Fruit fly (Drosophila melanogaster) whole organism, wandering third instar larva: ENCODE measurements around the gene CG31975.

ENCODE experiments used
- Abd-B ChIP-seq: fragments of >200 bp; optimal IDR thresholded peaks from 2 replicates; lab custom pipeline; 2017; ENCODE audit warnings: missing biosample characterization, missing genetic modification characterization
- CG32264 ChIP-seq: fragments of 200-800 bp; sonication (Bioruptor generic); optimal IDR thresholded peaks from 2 replicates; lab custom pipeline; 2016; ENCODE audit warnings: missing biosample characterization, missing genetic modification characterization
- CrebA ChIP-seq: fragments of 200-800 bp; sonication (Bioruptor generic); optimal IDR thresholded peaks from 2 replicates; lab custom pipeline; 2016; ENCODE audit warnings: missing biosample characterization, mild to moderate bottlenecking, missing genetic modification characterization, borderline replicate concordance
- Dfd ChIP-seq: fragments of >200 bp; optimal IDR thresholded peaks from 2 replicates; lab custom pipeline; 2017; ENCODE audit warnings: missing biosample characterization, missing genetic modification characterization
- Dif ChIP-seq: fragments of 200-275, 200-300 bp; sonication (Bioruptor generic); optimal IDR thresholded peaks from 2 replicates; lab custom pipeline; 2018; ENCODE audit warnings: missing biosample characterization, missing genetic modification characterization; ENCODE audit not compliant: partially characterized antibody
- HLH106 ChIP-seq: fragments of 200-800 bp; optimal IDR thresholded peaks from 3 replicates; lab custom pipeline; 2019; ENCODE audit warnings: missing biosample characterization, mild to moderate bottlenecking, missing genetic modification characterization, moderate library complexity
- Hnf4 ChIP-seq: fragments of 200-800 bp; sonication (Bioruptor generic); optimal IDR thresholded peaks from 2 replicates; lab custom pipeline; 2016; ENCODE audit warnings: missing biosample characterization, mild to moderate bottlenecking, missing genetic modification characterization
- Hr78 ChIP-seq: fragments of >200 bp; optimal IDR thresholded peaks from 2 replicates; lab custom pipeline; 2017; ENCODE audit warnings: missing biosample characterization, missing genetic modification characterization
- Hr83 ChIP-seq: fragments of 200-300 bp; sonication (Bioruptor generic); optimal IDR thresholded peaks from 2 replicates; lab custom pipeline; 2016; ENCODE audit warnings: missing biosample characterization, mild to moderate bottlenecking, missing genetic modification characterization, moderate library complexity; ENCODE audit not compliant: poor library complexity, severe bottlenecking
- Mio ChIP-seq: sonication (Bioruptor generic); optimal IDR thresholded peaks from 2 replicates; lab custom pipeline; 2016; ENCODE audit warnings: missing biosample characterization, missing genetic modification characterization
- Myc ChIP-seq: fragments of >200 bp; optimal IDR thresholded peaks from 2 replicates; lab custom pipeline; 2017
- N ChIP-seq: fragments of >200 bp; optimal IDR thresholded peaks from 2 replicates; lab custom pipeline; 2018; ENCODE audit warnings: missing biosample characterization, missing external identifiers, missing genetic modification characterization
- Rel ChIP-seq, 2 experiments: fragments of 200-800 bp; sonication (Bioruptor generic) in 1 of 2; optimal IDR thresholded peaks; 2 replicates in 1 of 2; 3 replicates in 1 of 2; lab custom pipeline; 2016 to 2019; ENCODE audit warnings: mild to moderate bottlenecking in 2 of 2, missing biosample characterization in 2 of 2, missing genetic modification characterization in 2 of 2, moderate library complexity in 1 of 2
- Sp1 ChIP-seq: fragments of 200-800 bp; sonication (Bioruptor generic); optimal IDR thresholded peaks from 3 replicates; lab custom pipeline; 2019; ENCODE audit warnings: missing biosample characterization, mild to moderate bottlenecking, missing genetic modification characterization, moderate library complexity
- Vsx2 ChIP-seq: fragments of 200-300, 225-300 bp; sonication (Bioruptor generic); optimal IDR thresholded peaks from 2 replicates; lab custom pipeline; 2018; ENCODE audit warnings: missing biosample characterization, missing genetic modification characterization; ENCODE audit not compliant: partially characterized antibody
- br ChIP-seq: fragments of 200-800 bp; sonication (Bioruptor generic); optimal IDR thresholded peaks from 2 replicates; lab custom pipeline; 2016; ENCODE audit warnings: missing biosample characterization, missing genetic modification characterization
- brk ChIP-seq: fragments of 200-800 bp; sonication (Bioruptor generic); optimal IDR thresholded peaks from 2 replicates; lab custom pipeline; 2016; ENCODE audit warnings: missing biosample characterization, mild to moderate bottlenecking, missing genetic modification characterization
- dl ChIP-seq, 2 experiments: fragments of 175-275, 200-275 bp in 1 of 2; fragments of 200-275 bp in 1 of 2; sonication (Bioruptor generic); optimal IDR thresholded peaks; lab custom pipeline; 2018; ENCODE audit warnings: mild to moderate bottlenecking in 2 of 2, missing biosample characterization in 2 of 2, missing genetic modification characterization in 2 of 2, moderate library complexity in 2 of 2; ENCODE audit not compliant: partially characterized antibody in 2 of 2, insufficient read depth in 1 of 2
- dmrt93B ChIP-seq: fragments of 200-800 bp; sonication (Bioruptor generic); optimal IDR thresholded peaks from 2 replicates; lab custom pipeline; 2018; ENCODE audit warnings: missing biosample characterization, mild to moderate bottlenecking, missing genetic modification characterization
- dsf ChIP-seq: sonication (Bioruptor generic); optimal IDR thresholded peaks from 2 replicates; lab custom pipeline; 2016; ENCODE audit warnings: missing biosample characterization, missing genetic modification characterization, borderline replicate concordance
- ey ChIP-seq: fragments of 200-800 bp; sonication (Bioruptor generic); optimal IDR thresholded peaks from 2 replicates; lab custom pipeline; 2016; ENCODE audit warnings: missing biosample characterization, missing genetic modification characterization
- foxo ChIP-seq, 2 experiments: fragments of 200-800 bp; sonication (Bioruptor generic); optimal IDR thresholded peaks; 2 replicates in 1 of 2; 3 replicates in 1 of 2; lab custom pipeline; 2016 to 2017; ENCODE audit warnings: missing biosample characterization in 2 of 2, missing genetic modification characterization in 2 of 2
- fru ChIP-seq: fragments of 200-800 bp; sonication (Bioruptor generic); optimal IDR thresholded peaks from 3 replicates; lab custom pipeline; 2016; ENCODE audit warnings: missing biosample characterization, mild to moderate bottlenecking, missing genetic modification characterization
- h ChIP-seq: fragments of 200-800 bp; sonication (Bioruptor generic); optimal IDR thresholded peaks from 3 replicates; lab custom pipeline; 2016; ENCODE audit warnings: missing biosample characterization, mild to moderate bottlenecking, missing genetic modification characterization
- jim ChIP-seq: fragments of 175-275, 200-325 bp; sonication (Bioruptor generic); optimal IDR thresholded peaks from 2 replicates; lab custom pipeline; 2016; ENCODE audit warnings: missing biosample characterization, mild to moderate bottlenecking, missing genetic modification characterization
- lola ChIP-seq: fragments of >200 bp; optimal IDR thresholded peaks from 2 replicates; lab custom pipeline; 2017; ENCODE audit warnings: missing biosample characterization, missing genetic modification characterization
- pan ChIP-seq: fragments of >200 bp; optimal IDR thresholded peaks from 2 replicates; lab custom pipeline; 2017
- psq ChIP-seq: fragments of 200-800 bp; sonication (Bioruptor generic); optimal IDR thresholded peaks from 3 replicates; lab custom pipeline; 2017; ENCODE audit warnings: missing biosample characterization, mild to moderate bottlenecking, missing genetic modification characterization, moderate library complexity
- rgr ChIP-seq: fragments of 200-800 bp; sonication (Bioruptor generic); optimal IDR thresholded peaks from 3 replicates; lab custom pipeline; 2016; ENCODE audit warnings: missing biosample characterization, mild to moderate bottlenecking, missing genetic modification characterization
- sage ChIP-seq: fragments of 200-800 bp; sonication (Bioruptor generic); optimal IDR thresholded peaks from 2 replicates; lab custom pipeline; 2016; ENCODE audit warnings: missing biosample characterization, mild to moderate bottlenecking, missing genetic modification characterization
- sv ChIP-seq: fragments of 200-800 bp; sonication (Bioruptor generic); optimal IDR thresholded peaks from 3 replicates; lab custom pipeline; 2016; ENCODE audit warnings: missing biosample characterization, missing genetic modification characterization
- usp ChIP-seq: fragments of >200 bp; optimal IDR thresholded peaks from 2 replicates; lab custom pipeline; 2017; ENCODE audit warnings: missing biosample characterization, missing genetic modification characterization
- woc ChIP-seq: sonication (Bioruptor generic); optimal IDR thresholded peaks from 2 replicates; lab custom pipeline; 2016; ENCODE audit warnings: missing biosample characterization, mild to moderate bottlenecking, missing genetic modification characterization

CG31975 gene

DNA sequence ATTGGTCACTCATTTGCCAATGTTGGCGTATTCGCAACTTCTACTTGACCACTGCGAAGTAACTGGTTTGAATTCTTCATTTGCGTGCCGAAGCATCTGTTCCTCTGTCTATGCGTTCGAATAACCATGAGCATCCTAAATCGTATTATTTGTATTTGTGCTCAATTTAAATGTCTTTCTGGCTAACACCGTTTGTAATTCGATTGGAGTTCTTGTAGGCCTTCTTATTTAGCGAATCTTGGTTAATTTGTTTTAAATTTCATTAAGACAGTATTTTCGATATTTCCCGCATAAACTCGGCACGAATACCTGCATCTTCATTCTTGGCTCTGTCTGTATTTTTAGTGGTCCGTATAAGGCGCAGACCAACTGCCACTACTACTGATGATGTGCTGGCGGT, 49.0 kb downstream of the CG31975 start (continued):
- no peak for TF ChIP-seq dmrt93B (GFP tag; lab: Kevin White, UChicago)
- peak; percentile 79 for TF ChIP-seq ey (GFP tag; lab: Kevin White, UChicago)
- TF ChIP-seq woc (GFP tag; lab: Kevin White, UChicago): peak; percentile 75

DNA sequence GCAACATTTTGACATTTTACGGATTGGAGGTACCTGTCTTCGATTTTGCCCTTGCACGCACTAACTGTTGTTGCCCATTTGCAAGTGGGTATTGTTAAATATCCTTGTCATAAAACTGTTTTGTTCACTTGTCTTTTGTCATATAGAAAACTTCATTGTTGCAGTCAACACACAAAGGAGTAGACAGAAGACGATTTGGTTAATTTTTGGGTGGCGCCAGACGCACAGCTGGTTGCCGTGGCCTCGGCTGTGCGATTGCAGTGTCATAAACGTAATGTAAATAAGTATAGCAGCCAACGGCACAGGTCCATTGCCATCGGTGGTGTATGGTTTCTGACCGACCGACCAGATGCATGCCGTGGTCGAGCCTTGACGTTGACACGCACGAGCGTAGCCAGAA, 49.5 kb downstream of the CG31975 start:
- TF ChIP-seq Hnf4 (GFP tag; lab: Kevin White, UChicago): no peak
- no peak for TF ChIP-seq Sp1 (GFP tag; lab: Kevin White, UChicago)
- no peak for TF ChIP-seq foxo (GFP tag; optimal IDR thresholded peaks at IDR 0.05; lab: Kevin White, UChicago)
- TF ChIP-seq sv (GFP tag; lab: Kevin White, UChicago): no peak
- TF ChIP-seq woc (GFP tag; lab: Kevin White, UChicago): no peak
- no peak for TF ChIP-seq Vsx2 (GFP tag; lab: Kevin White, UChicago)
- no peak for TF ChIP-seq Dif (GFP tag; lab: Kevin White, UChicago)
- TF ChIP-seq usp (GFP tag; lab: Kevin White, UChicago): no peak
- no peak for TF ChIP-seq Abd-B (GFP tag; lab: Kevin White, UChicago)
- no peak for TF ChIP-seq h
- TF ChIP-seq br (GFP tag; lab: Kevin White, UChicago): no peak
- no peak for TF ChIP-seq sage
- no peak for TF ChIP-seq Hr83 (GFP tag; lab: Kevin White, UChicago)
- TF ChIP-seq HLH106 (tag; lab: Kevin White, UChicago): no peak
- TF ChIP-seq ey (GFP tag; lab: Kevin White, UChicago): no peak
- TF ChIP-seq lola (GFP tag; lab: Kevin White, UChicago): no peak
- no peak for TF ChIP-seq Mio (GFP tag; lab: Kevin White, UChicago)
- TF ChIP-seq CG32264 (GFP tag; lab: Kevin White, UChicago): no peak
- no peak for TF ChIP-seq dl (GFP tag; optimal IDR thresholded peaks at IDR 0.05; lab: Kevin White, UChicago; ENCODE audit: insufficient read depth in 1 of 2, partially characterized antibody in 2 of 2)
- TF ChIP-seq Rel (GFP tag; optimal IDR thresholded peaks at IDR 0.05; lab: Kevin White, UChicago): no peak
- TF ChIP-seq Rel (tag; optimal IDR thresholded peaks at IDR 0.05; lab: Kevin White, UChicago): no peak

DNA sequence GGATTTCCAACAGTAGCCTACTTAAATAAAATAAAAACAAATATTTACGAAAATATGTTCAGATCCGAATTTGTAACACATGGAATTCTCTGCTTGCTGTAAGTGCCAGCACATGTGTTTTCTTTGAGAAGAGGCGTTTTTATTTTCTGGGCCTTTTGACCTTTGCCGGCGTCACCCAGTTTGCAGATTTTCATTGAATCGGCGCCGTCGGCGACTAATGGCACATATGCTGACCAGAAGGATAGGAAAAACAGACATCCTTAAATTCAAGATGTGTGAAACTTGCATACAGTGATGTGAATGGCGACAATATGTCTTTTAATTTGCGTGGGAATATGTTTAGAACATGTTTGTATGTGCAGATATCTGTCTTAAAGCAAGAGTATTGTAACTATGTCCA, 50.7 kb downstream of the CG31975 start:
- TF ChIP-seq Hr83 (GFP tag; lab: Kevin White, UChicago): no peak
- TF ChIP-seq rgr: no peak
- no peak for TF ChIP-seq HLH106 (tag; lab: Kevin White, UChicago)
- no peak for TF ChIP-seq Hr78 (GFP tag; lab: Kevin White, UChicago)
- no peak for TF ChIP-seq Mio (GFP tag; lab: Kevin White, UChicago)
- no peak for TF ChIP-seq usp (GFP tag; lab: Kevin White, UChicago)
- TF ChIP-seq Myc (lab: Kevin White, UChicago): no peak
- TF ChIP-seq Hnf4 (GFP tag; lab: Kevin White, UChicago): no peak
- no peak for TF ChIP-seq brk (GFP tag; lab: Kevin White, UChicago)
- TF ChIP-seq CG32264 (GFP tag; lab: Kevin White, UChicago): no peak
- TF ChIP-seq dl (GFP tag; optimal IDR thresholded peaks at IDR 0.05; lab: Kevin White, UChicago; ENCODE audit: insufficient read depth in 1 of 2, partially characterized antibody in 2 of 2): no peak
- no peak for TF ChIP-seq ey (GFP tag; lab: Kevin White, UChicago)

DNA sequence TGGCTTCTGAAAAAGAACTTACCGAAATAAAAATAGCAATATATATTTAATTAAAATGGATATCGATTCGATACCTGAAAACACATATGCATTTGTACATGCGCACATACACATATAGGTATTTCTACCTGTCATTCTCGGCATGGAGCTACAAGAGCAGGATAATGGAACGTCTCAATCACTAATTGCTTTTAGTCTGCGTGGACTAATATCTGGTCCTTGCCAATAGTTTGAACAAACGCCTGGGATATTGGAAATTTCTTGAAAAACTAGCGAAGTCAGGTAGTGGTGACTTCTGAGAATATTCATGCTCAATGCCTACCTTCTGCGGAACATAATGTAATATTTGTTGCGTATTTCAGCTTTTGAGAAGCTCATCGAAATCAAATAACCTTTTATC, 51.6 kb downstream of the CG31975 start:
- TF ChIP-seq CrebA: no peak
- TF ChIP-seq fru (GFP tag; lab: Kevin White, UChicago): no peak
- no peak for TF ChIP-seq jim (GFP tag; lab: Kevin White, UChicago)
- no peak for TF ChIP-seq Hnf4 (GFP tag; lab: Kevin White, UChicago)
- TF ChIP-seq pan (lab: Kevin White, UChicago): no peak
- no peak for TF ChIP-seq HLH106 (tag; lab: Kevin White, UChicago)
- TF ChIP-seq Vsx2 (GFP tag; lab: Kevin White, UChicago): no peak
- no peak for TF ChIP-seq Hr83 (GFP tag; lab: Kevin White, UChicago)
- no peak for TF ChIP-seq Hr78 (GFP tag; lab: Kevin White, UChicago)
- TF ChIP-seq brk (GFP tag; lab: Kevin White, UChicago): no peak
- no peak for TF ChIP-seq br (GFP tag; lab: Kevin White, UChicago)
- TF ChIP-seq h: no peak
- TF ChIP-seq Rel (GFP tag; optimal IDR thresholded peaks at IDR 0.05; lab: Kevin White, UChicago): no peak
- no peak for TF ChIP-seq Rel (tag; optimal IDR thresholded peaks at IDR 0.05; lab: Kevin White, UChicago)
- TF ChIP-seq Mio (GFP tag; lab: Kevin White, UChicago): no peak
- no peak for TF ChIP-seq CG32264 (GFP tag; lab: Kevin White, UChicago)
- no peak for TF ChIP-seq dsf (GFP tag; lab: Kevin White, UChicago)
- TF ChIP-seq psq: no peak
- no peak for TF ChIP-seq Dfd
- no peak for TF ChIP-seq foxo (GFP tag; optimal IDR thresholded peaks at IDR 0.05; lab: Kevin White, UChicago)
- no peak for TF ChIP-seq N
